Worm (Caenorhabditis elegans): ENCODE results near the gene H12D21.11.

DNA sequence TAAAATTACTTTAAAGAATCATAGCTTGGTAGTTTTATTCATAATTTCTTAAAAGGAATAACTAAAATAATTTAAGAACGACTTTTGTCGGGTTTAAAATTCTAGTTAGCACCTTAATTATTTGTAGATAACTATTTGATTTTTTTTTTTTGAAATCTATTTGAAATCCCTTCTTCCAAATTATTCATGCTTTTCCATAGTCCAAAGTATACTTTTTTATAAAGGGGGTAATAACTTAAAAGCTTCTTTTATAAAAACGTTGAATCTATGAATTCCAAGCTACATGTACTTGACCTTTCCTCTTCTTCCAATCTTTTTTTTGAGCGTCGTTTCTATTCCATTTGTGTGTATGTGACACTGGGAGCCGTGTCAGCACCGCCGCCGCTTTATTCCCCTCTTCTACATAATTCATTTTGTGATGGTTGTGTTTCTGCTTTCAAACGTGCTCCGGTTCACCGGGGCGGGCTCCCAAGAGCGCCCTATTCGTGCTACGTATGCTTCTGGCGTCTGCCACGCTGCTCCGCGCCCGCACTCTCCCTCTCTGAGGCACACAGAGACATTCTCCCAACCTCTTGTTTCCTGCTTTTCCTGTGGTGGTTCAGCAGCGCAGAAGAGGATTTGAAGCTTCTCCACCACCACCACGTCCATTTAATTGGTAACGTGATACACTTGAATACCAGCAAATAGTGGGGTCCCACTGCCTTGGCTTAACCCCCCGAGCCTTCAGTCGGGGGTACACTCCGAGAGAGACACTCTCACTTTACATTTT is 17.9 kb downstream of the H12D21.11 start:
- TF ChIP-seq D2030.7 (GFP tag; IDR thresholded peaks at IDR 0.05), result no peak
- TF ChIP-seq F37B4.10 (GFP tag; IDR thresholded peaks at IDR 0.05), result no peak
- no peak for TF ChIP-seq lag-1 (GFP tag; IDR thresholded peaks at IDR 0.05)
- TF ChIP-seq mcd-1 (GFP tag; IDR thresholded peaks at IDR 0.05), result no peak; the same call in 1 of the 2 replicates
- TF ChIP-seq hmg-1.2 (GFP tag; IDR thresholded peaks at IDR 0.05), result no peak
- no peak for TF ChIP-seq unc-62 (GFP tag; optimal IDR thresholded peaks at IDR 0.05)
- TF ChIP-seq zim-3 (tag; optimal IDR thresholded peaks at IDR 0.05), result no peak
- no peak for TF ChIP-seq F22D6.2 (tag; optimal IDR thresholded peaks at IDR 0.05)
